Worm (Caenorhabditis elegans) whole organism, midembryonic: Measurements from ENCODE around the gene scl-14.

Experiments used
- T22C8.4 ChIP-seq: fragments of 200-800 bp; sonication (Bioruptor generic); IDR thresholded peaks from 2 replicates; pipeline ENCODE4 v1.3.6; 2022; ENCODE audit warnings: missing genetic modification characterization, missing compliant biosample characterization
- flt-1 ChIP-seq: fragments of 200-800 bp; sonication (Bioruptor generic); IDR thresholded peaks from 2 replicates; pipeline ENCODE4 v1.3.6; 2022; ENCODE audit warnings: missing genetic modification characterization, missing compliant biosample characterization
- klf-2 ChIP-seq: fragments of 200-800 bp; sonication (Bioruptor generic); conservative IDR thresholded peaks from 2 replicates; pipeline ENCODE4 v1.3.6; 2022; ENCODE audit warnings: missing genetic modification reagents, missing genetic modification characterization, missing compliant biosample characterization
- med-1 ChIP-seq: sonication (generic microtip); optimal IDR thresholded peaks from 2 replicates; lab custom pipeline; 2017; ENCODE audit warnings: missing genetic modification characterization, mild to moderate bottlenecking, missing compliant biosample characterization, antibody characterized with exemption, missing genetic modification reagents; ENCODE audit not compliant: insufficient read depth
- ztf-23 ChIP-seq: fragments of 200-800 bp; sonication (Bioruptor generic); IDR thresholded peaks from 2 replicates; pipeline ENCODE4 v1.3.6; 2022; ENCODE audit warnings: missing genetic modification reagents, missing genetic modification characterization, missing compliant biosample characterization
- ztf-29 ChIP-seq: fragments of 200-800 bp; sonication (Bioruptor generic); IDR thresholded peaks from 2 replicates; pipeline ENCODE4 v1.3.6; 2022; ENCODE audit warnings: missing genetic modification reagents, missing genetic modification characterization, missing compliant biosample characterization

DNA sequence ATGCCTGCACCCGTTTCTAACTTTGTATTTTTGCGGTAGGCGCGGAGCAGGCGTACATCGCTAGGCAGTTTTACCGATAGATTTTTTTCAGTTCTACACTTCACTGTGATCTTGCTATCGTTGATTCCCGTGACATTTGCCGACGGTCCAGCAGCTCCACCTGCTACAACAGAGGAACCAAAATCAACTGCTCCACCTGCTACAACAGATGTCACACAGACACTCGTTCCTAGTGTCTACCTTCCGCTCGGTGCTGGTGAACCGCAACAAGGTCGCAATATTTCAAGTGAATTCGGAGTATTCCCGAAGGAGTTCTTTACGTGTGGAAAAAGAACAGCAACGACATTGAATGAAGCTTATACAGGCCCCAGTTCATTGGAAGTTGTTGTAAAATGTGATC lies 24.8 kb downstream of the scl-14 start:
- TF ChIP-seq klf-2 (GFP tag; lab: Robert Waterston, UW) (no peak), ztf-23 (GFP tag; lab: Robert Waterston, UW) (no peak), flt-1 (GFP tag; lab: Robert Waterston, UW) (no peak), med-1 (GFP tag; lab: Kevin White, UChicago) (no peak), T22C8.4 (GFP tag; lab: Robert Waterston, UW) (no peak), ztf-29 (no peak)
